Fruit fly (Drosophila melanogaster) whole organism, wandering third instar larva: ENCODE results near the gene CG7335.

ENCODE experiments used
- CG32264 ChIP-seq: fragments of 200-800 bp; sonication (Bioruptor generic); optimal IDR thresholded peaks from 2 replicates; lab custom pipeline; 2016; ENCODE audit warnings: missing biosample characterization, missing genetic modification characterization
- CrebA ChIP-seq: fragments of 200-800 bp; sonication (Bioruptor generic); optimal IDR thresholded peaks from 2 replicates; lab custom pipeline; 2016; ENCODE audit warnings: missing biosample characterization, mild to moderate bottlenecking, missing genetic modification characterization, borderline replicate concordance
- GATAd ChIP-seq: sonication (Bioruptor generic); optimal IDR thresholded peaks from 2 replicates; lab custom pipeline; 2016; ENCODE audit warnings: missing biosample characterization, missing genetic modification characterization
- Hnf4 ChIP-seq: fragments of 200-800 bp; sonication (Bioruptor generic); optimal IDR thresholded peaks from 2 replicates; lab custom pipeline; 2016; ENCODE audit warnings: missing biosample characterization, mild to moderate bottlenecking, missing genetic modification characterization
- Jra ChIP-seq: sonication (Bioruptor generic); optimal IDR thresholded peaks from 2 replicates; lab custom pipeline; 2016; ENCODE audit warnings: missing biosample characterization, missing genetic modification characterization
- Mio ChIP-seq: sonication (Bioruptor generic); optimal IDR thresholded peaks from 2 replicates; lab custom pipeline; 2016; ENCODE audit warnings: missing biosample characterization, missing genetic modification characterization
- Myc ChIP-seq: fragments of >200 bp; optimal IDR thresholded peaks from 2 replicates; lab custom pipeline; 2017
- N ChIP-seq: fragments of >200 bp; optimal IDR thresholded peaks from 2 replicates; lab custom pipeline; 2018; ENCODE audit warnings: missing biosample characterization, missing external identifiers, missing genetic modification characterization
- Rel ChIP-seq, 2 experiments: fragments of 200-800 bp; sonication (Bioruptor generic) in 1 of 2; optimal IDR thresholded peaks; 2 replicates in 1 of 2; 3 replicates in 1 of 2; lab custom pipeline; 2016 to 2019; ENCODE audit warnings: mild to moderate bottlenecking in 2 of 2, missing biosample characterization in 2 of 2, missing genetic modification characterization in 2 of 2, moderate library complexity in 1 of 2
- Sp1 ChIP-seq: fragments of 200-800 bp; sonication (Bioruptor generic); optimal IDR thresholded peaks from 3 replicates; lab custom pipeline; 2019; ENCODE audit warnings: missing biosample characterization, mild to moderate bottlenecking, missing genetic modification characterization, moderate library complexity
- Vsx2 ChIP-seq: fragments of 200-300, 225-300 bp; sonication (Bioruptor generic); optimal IDR thresholded peaks from 2 replicates; lab custom pipeline; 2018; ENCODE audit warnings: missing biosample characterization, missing genetic modification characterization; ENCODE audit not compliant: partially characterized antibody
- br ChIP-seq: fragments of 200-800 bp; sonication (Bioruptor generic); optimal IDR thresholded peaks from 2 replicates; lab custom pipeline; 2016; ENCODE audit warnings: missing biosample characterization, missing genetic modification characterization
- brk ChIP-seq: fragments of 200-800 bp; sonication (Bioruptor generic); optimal IDR thresholded peaks from 2 replicates; lab custom pipeline; 2016; ENCODE audit warnings: missing biosample characterization, mild to moderate bottlenecking, missing genetic modification characterization
- dl ChIP-seq, 2 experiments: fragments of 175-275, 200-275 bp in 1 of 2; fragments of 200-275 bp in 1 of 2; sonication (Bioruptor generic); optimal IDR thresholded peaks; lab custom pipeline; 2018; ENCODE audit warnings: mild to moderate bottlenecking in 2 of 2, missing biosample characterization in 2 of 2, missing genetic modification characterization in 2 of 2, moderate library complexity in 2 of 2; ENCODE audit not compliant: partially characterized antibody in 2 of 2, insufficient read depth in 1 of 2
- dmrt93B ChIP-seq: fragments of 200-800 bp; sonication (Bioruptor generic); optimal IDR thresholded peaks from 2 replicates; lab custom pipeline; 2018; ENCODE audit warnings: missing biosample characterization, mild to moderate bottlenecking, missing genetic modification characterization
- dsf ChIP-seq: sonication (Bioruptor generic); optimal IDR thresholded peaks from 2 replicates; lab custom pipeline; 2016; ENCODE audit warnings: missing biosample characterization, missing genetic modification characterization, borderline replicate concordance
- ey ChIP-seq: fragments of 200-800 bp; sonication (Bioruptor generic); optimal IDR thresholded peaks from 2 replicates; lab custom pipeline; 2016; ENCODE audit warnings: missing biosample characterization, missing genetic modification characterization
- foxo ChIP-seq, 2 experiments: fragments of 200-800 bp; sonication (Bioruptor generic); optimal IDR thresholded peaks; 2 replicates in 1 of 2; 3 replicates in 1 of 2; lab custom pipeline; 2016 to 2017; ENCODE audit warnings: missing biosample characterization in 2 of 2, missing genetic modification characterization in 2 of 2
- fru ChIP-seq: fragments of 200-800 bp; sonication (Bioruptor generic); optimal IDR thresholded peaks from 3 replicates; lab custom pipeline; 2016; ENCODE audit warnings: missing biosample characterization, mild to moderate bottlenecking, missing genetic modification characterization
- h ChIP-seq: fragments of 200-800 bp; sonication (Bioruptor generic); optimal IDR thresholded peaks from 3 replicates; lab custom pipeline; 2016; ENCODE audit warnings: missing biosample characterization, mild to moderate bottlenecking, missing genetic modification characterization
- lola ChIP-seq: fragments of >200 bp; optimal IDR thresholded peaks from 2 replicates; lab custom pipeline; 2017; ENCODE audit warnings: missing biosample characterization, missing genetic modification characterization
- rgr ChIP-seq: fragments of 200-800 bp; sonication (Bioruptor generic); optimal IDR thresholded peaks from 3 replicates; lab custom pipeline; 2016; ENCODE audit warnings: missing biosample characterization, mild to moderate bottlenecking, missing genetic modification characterization
- sage ChIP-seq: fragments of 200-800 bp; sonication (Bioruptor generic); optimal IDR thresholded peaks from 2 replicates; lab custom pipeline; 2016; ENCODE audit warnings: missing biosample characterization, mild to moderate bottlenecking, missing genetic modification characterization
- tai ChIP-seq: sonication (Bioruptor generic); optimal IDR thresholded peaks from 2 replicates; lab custom pipeline; 2016; ENCODE audit warnings: missing biosample characterization, missing genetic modification characterization
- woc ChIP-seq: sonication (Bioruptor generic); optimal IDR thresholded peaks from 2 replicates; lab custom pipeline; 2016; ENCODE audit warnings: missing biosample characterization, mild to moderate bottlenecking, missing genetic modification characterization

CG7335 gene

DNA sequence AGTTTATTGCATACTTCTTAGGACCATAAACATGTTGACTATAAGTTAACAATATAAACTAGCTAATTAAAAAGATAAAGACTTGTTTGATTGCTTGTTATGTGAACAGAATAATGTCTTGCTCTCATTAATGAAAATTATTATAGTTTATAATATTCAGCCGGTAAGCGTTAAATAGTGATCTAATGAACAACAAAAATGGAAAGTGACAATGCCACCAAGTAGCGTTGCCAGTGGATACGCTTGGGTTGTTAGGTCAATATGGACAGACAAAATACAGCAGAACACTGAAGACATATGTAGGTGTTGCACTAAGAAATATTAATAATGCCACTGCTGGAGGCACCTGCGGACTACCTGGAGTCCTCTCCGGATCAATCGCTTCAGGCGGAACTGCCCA lies 27.3 kb downstream of the CG7335 start, which contains the start of gene CG14185:
CG14185 (plus strand) TSS at position 301 of the 400 bp plus-strand sequence.
- no peak for TF ChIP-seq lola (GFP tag; lab: Kevin White, UChicago)
- TF ChIP-seq brk (GFP tag; lab: Kevin White, UChicago), result no peak
- TF ChIP-seq CrebA (GFP tag; lab: Kevin White, UChicago), result no peak
- TF ChIP-seq Hnf4 (GFP tag; lab: Kevin White, UChicago), result no peak
- TF ChIP-seq rgr (GFP tag; lab: Kevin White, UChicago), result no peak
- TF ChIP-seq Jra (GFP tag; lab: Kevin White, UChicago), result no peak

DNA sequence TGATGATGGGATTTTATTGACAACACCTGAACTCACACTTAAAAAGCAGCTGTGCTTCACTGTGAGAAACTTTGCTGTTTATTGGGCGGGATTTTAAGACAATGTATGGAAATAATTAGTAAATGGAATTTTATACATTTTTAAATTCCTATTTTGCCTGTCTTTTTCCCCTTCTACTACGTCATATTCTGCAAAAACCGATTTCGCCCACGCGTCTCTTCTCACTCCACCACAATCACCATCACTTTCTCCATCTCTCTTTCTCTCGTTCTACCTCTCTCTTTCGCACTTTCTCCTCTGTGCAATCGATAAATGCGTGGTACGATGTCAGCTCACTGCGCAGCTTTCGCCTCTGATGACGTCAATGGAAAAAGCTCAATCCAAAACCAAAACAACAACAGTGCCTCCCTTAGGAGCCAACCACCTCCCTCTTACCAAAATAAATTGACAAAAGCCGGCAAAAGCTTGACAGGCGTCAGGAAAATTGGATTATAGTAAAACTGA lies 28.5 kb downstream of the CG7335 start:
- TF ChIP-seq dsf (GFP tag; lab: Kevin White, UChicago), result no peak
- no peak for TF ChIP-seq lola (GFP tag; lab: Kevin White, UChicago)
- TF ChIP-seq ey (GFP tag; lab: Kevin White, UChicago), result no peak
- no peak for TF ChIP-seq N (GFP tag; lab: Kevin White, UChicago)
- TF ChIP-seq Mio, result no peak
- TF ChIP-seq CG32264 (GFP tag; lab: Kevin White, UChicago), result no peak
- no peak for TF ChIP-seq Hnf4 (GFP tag; lab: Kevin White, UChicago)
- TF ChIP-seq dl (GFP tag; optimal IDR thresholded peaks at IDR 0.05; lab: Kevin White, UChicago; ENCODE audit: insufficient read depth in 1 of 2, partially characterized antibody in 2 of 2), result no peak

DNA sequence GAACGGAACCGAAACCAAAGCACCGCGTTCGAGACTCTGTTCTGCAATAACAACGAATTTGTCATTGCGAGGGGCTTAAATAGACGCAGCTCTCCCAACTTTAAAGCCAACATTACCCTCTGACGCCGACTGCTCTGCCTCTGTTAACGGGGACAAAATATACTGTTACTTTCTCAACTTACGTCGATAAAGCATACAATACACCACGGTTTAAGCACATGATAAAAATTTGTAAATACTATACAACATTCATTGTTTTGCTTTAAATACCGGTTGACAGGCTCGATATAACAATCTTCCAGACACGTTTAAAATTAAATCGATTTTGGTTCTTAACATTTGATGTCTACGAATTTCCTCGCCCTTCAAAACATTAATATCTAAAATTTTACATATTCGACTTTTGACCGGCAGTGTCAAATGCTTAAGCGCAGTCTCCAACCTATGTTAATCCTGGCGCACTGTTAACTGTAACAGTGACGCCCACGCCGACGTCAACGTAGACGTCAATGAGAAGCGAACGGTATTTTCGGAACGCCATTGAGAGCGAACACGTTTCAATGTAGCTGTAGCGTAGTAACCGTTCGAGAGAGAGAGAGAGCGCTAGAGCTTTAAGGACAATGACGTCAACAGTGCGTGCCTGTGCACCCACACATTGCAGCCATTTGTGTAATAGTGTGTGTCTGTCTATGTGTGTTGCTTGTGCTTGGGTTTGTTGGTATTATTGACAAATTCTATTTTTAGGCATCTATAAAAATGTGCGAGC lies 29.1 kb downstream of the CG7335 start, which contains the start of gene CG14186:
CG14186 (minus strand) TSS at position 51 of the 766 bp plus-strand sequence.
- TF ChIP-seq h (GFP tag; lab: Kevin White, UChicago) (no peak), sage (GFP tag; lab: Kevin White, UChicago) (no peak), Sp1 (GFP tag; lab: Kevin White, UChicago) (no peak), GATAd (no peak), Myc (lab: Kevin White, UChicago) (peak; percentile 39), woc (GFP tag; lab: Kevin White, UChicago) (no peak)

DNA sequence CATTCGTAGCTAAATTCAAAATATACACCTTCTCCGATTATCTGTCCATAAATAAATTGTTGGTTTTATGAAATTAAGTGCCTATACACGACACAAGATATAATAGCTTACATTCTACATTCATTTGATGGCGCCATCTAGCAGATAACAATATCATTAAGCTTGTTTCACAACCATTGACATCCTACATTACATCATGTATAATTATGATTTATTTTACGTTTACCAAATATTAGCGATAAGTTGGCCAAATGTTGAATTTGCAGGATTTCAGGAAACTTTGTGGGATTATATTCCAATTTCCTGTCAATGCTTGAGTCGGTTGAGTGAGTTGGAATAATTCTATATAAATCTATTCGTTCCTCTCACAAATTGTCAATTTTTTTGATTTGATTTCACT lies 35.8 kb downstream of the CG7335 start:
- TF ChIP-seq dmrt93B (GFP tag; lab: Kevin White, UChicago), result no peak
- TF ChIP-seq Vsx2 (GFP tag; lab: Kevin White, UChicago), result peak; percentile 7

DNA sequence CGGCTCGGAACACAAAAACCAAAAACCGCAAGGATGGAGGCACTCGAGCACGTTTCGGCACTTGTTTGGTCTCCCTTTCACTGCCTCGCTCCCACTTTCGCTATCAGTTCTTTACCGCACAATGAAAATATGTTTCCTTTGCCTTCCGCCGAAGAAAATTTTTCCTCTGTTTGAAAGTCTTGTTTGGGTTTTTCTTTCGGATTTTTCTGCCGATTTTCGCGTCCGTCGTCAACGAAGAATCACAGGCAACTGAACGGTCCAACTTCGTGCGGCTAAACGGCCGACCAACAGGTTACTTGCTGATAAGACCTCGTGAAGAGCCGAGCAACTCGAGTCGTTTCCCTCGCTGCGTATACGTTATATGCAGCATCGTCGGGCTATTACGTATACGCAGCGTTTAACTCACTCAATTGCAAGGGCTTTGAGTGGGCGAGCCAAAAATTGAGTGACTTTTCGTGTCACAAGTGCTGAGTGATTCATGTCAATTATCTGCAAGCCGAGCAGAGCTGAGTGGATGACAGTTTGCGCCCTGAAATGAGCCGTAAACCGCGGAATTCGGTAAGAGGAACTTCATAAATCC lies 44.2 kb downstream of the CG7335 start, which contains the start of gene sNPF-R:
sNPF-R (minus strand) TSS at position 253 of the 580 bp plus-strand sequence.
- no peak for TF ChIP-seq br (GFP tag; lab: Kevin White, UChicago)
- TF ChIP-seq foxo (GFP tag; optimal IDR thresholded peaks at IDR 0.05; lab: Kevin White, UChicago), result no peak
- TF ChIP-seq fru, result no peak
- TF ChIP-seq tai, result no peak
- no peak for TF ChIP-seq GATAd
- no peak for TF ChIP-seq dl (GFP tag; optimal IDR thresholded peaks at IDR 0.05; lab: Kevin White, UChicago; ENCODE audit: insufficient read depth in 1 of 2, partially characterized antibody in 2 of 2)
- no peak for TF ChIP-seq ey (GFP tag; lab: Kevin White, UChicago)
- TF ChIP-seq Sp1 (GFP tag; lab: Kevin White, UChicago), result no peak
- TF ChIP-seq Rel (GFP tag; optimal IDR thresholded peaks at IDR 0.05; lab: Kevin White, UChicago), result no peak
- TF ChIP-seq Rel (tag; optimal IDR thresholded peaks at IDR 0.05; lab: Kevin White, UChicago), result no peak
- TF ChIP-seq lola (GFP tag; lab: Kevin White, UChicago), result no peak
- TF ChIP-seq Vsx2 (GFP tag; lab: Kevin White, UChicago), result no peak

DNA sequence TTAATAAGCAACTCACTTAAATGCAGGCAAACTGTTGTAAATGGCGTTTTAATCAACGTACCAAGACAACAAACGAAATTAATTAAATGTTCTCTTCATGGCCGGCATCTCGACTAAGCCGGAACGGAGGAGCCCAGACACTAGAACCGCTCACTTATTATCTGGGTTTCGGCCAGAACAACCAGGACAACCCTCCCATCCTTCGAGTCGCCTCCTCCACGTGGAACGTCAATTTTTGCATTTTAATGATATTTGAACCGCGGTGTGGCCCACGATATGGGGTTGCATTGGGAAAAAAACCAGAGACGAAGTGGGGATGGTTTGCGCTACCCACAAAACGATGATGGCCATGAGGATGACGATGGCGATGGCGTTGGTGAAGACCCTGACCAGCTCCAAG lies 48.0 kb downstream of the CG7335 start:
- TF ChIP-seq lola (GFP tag; lab: Kevin White, UChicago) (no peak), GATAd (no peak), Hnf4 (GFP tag; lab: Kevin White, UChicago) (no peak)
- TF ChIP-seq, all 38 proteins: peak for 0
